Worm (Caenorhabditis elegans) whole organism, dauer: ENCODE data around the gene clec-254.
"Not testable (repeated sequence)": the region's sequence is repeated elsewhere in the genome, so short reads cannot be mapped to it uniquely, and the experiment has no call there.

Experiments
- unc-62 ChIP-seq: sonication (generic microtip); optimal IDR thresholded peaks from 2 replicates; lab custom pipeline; 2017; ENCODE audit warnings: missing biosample characterization, missing genetic modification reagents, missing genetic modification characterization

clec-254 gene

DNA sequence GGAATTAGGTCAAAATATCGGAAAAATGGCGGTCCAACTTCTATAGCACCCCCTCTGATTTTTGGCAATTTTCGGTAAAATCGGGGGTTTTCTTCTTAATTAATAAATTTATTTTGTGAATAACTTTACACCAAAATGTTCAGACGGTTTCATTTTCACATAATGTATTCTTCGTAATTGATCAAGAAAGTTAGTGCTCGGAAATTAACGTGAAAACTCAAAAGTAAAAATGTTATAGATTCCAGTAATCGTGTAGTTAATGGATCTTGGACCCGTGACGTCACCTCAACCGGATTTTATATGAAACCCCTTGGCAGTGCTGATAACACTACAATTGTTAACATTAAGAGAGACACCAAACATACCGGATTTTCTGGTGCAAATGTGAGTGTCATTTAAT lies 7.8 kb upstream of the clec-254 start, which contains the start of gene F11D11.22:
TSS of gene F11D11.22 (plus strand) at position 301 of the 400 bp plus-strand sequence.
- not testable (repeated sequence) for TF ChIP-seq unc-62 (GFP tag; lab: Kevin White, UChicago)

DNA sequence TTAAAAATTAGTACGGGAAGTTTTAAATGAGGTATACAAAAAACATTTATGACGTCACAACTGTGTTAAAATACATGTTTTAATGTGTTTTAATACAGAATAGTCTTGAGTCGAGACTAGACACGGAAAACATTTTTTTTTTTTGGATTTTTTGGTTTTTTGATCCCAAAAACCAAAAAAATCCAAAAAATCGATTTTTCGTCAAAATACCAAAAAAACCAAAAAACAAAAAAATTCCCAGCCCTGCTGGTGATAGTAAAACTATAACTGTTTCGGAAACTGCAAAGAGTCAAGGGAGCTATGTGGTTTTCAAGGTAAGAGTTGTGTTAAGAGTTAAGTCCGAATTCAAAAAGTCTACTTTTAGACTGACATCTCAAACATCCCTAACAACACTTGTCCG lies 6.8 kb upstream of the clec-254 start, which contains the start of gene F11D11.4:
TSS of gene F11D11.4 (plus strand) at position 301 of the 400 bp plus-strand sequence.
- TF ChIP-seq unc-62 (GFP tag; lab: Kevin White, UChicago) = no peak

DNA sequence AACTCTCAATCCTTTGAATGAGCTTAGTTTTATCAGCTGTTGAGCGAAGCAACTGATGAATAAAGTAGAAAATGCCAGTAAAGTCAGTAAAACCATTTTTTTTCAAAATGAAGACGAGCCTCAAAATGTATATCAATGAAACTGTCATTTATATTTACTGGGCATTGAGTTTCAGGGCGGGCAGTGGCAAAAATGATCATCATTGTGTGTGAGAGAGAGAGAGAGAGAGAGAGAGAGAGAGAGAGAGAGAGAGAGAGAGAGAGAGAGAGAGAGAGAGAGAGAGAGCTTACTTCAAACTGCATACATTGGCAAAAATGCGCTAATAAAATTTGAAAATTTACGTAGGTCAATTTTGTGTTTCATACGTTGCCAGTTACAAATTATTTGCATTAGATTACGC lies 5.9 kb upstream of the clec-254 start, which contains the start of gene F11D11.3:
TSS of gene F11D11.3 (minus strand) at position 101 of the 400 bp plus-strand sequence.
- TF ChIP-seq unc-62 (GFP tag; lab: Kevin White, UChicago) = no peak

DNA sequence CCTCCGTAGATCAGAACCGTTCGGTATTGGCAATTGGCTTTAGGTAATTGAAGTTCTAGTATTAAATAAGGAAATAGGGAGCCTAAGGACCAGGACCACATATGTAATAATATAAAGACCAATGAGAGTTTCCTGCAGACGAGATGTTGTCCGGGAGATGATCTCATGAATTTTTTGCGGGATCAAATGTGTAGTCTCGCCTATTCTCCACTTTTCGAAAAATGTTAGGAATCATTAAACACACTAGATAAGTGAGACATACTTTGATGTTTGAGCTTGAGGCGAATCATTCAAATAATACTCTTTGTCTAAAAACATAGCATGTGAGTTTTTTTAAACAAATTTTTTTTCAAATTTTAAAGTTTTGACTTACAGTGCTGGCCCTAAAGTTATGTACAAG lies 1.2 kb downstream of the clec-254 start, which contains the start of gene F11D11.6:
TSS of gene F11D11.6 (minus strand) at position 101 of the 400 bp plus-strand sequence.
- no peak for TF ChIP-seq unc-62 (GFP tag; lab: Kevin White, UChicago)

DNA sequence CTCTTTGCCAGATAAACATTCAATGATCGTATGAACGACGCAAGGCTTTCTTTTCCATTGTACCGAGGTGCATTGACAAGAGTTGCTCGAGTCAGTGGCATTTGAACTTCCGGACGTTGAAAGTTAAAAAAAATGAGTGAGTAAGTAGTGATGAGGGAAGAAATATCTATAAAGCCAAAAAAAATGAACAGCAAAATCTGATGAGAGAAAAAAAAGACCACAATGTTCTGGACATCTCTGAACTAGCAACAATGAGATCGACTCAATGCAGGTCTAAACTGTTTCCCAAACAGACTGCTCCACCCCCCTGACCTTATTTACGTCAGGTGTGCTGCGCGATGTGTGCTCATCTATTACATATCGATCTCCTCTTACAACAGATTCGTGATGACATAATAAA lies 3.8 kb downstream of the clec-254 start, which contains the start of the genes F11D11.21 and F11D11.12:
TSS of gene F11D11.21 (minus strand) at position 101 of the 400 bp plus-strand sequence.
TSS of gene F11D11.12 (minus strand) at position 238 of the 400 bp plus-strand sequence.
- TF ChIP-seq unc-62 (GFP tag; lab: Kevin White, UChicago) = no peak

DNA sequence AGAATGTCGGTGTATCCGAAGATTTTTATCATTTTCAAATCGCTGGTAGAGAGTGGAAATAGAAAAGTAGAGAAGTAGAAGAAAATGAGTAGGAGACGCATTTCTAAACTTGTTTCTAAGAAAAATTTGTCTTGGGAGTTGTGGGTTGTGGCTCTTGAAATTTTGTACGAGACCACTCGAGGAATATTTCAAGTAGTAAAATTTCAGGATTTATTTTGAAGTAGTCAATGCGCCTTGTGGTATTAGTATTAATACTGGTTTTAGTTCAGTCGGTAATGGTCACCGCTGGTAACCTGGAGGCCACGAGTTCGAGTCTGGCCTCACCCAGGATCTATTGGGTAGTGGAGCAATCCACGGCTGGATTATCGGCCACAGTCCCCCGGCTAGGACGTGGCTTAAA lies 5.5 kb downstream of the clec-254 start, which contains the start of gene clec-252:
TSS of gene clec-252 (minus strand) at position 101 of the 400 bp plus-strand sequence.
- TF ChIP-seq unc-62 (GFP tag; lab: Kevin White, UChicago) = no peak

DNA sequence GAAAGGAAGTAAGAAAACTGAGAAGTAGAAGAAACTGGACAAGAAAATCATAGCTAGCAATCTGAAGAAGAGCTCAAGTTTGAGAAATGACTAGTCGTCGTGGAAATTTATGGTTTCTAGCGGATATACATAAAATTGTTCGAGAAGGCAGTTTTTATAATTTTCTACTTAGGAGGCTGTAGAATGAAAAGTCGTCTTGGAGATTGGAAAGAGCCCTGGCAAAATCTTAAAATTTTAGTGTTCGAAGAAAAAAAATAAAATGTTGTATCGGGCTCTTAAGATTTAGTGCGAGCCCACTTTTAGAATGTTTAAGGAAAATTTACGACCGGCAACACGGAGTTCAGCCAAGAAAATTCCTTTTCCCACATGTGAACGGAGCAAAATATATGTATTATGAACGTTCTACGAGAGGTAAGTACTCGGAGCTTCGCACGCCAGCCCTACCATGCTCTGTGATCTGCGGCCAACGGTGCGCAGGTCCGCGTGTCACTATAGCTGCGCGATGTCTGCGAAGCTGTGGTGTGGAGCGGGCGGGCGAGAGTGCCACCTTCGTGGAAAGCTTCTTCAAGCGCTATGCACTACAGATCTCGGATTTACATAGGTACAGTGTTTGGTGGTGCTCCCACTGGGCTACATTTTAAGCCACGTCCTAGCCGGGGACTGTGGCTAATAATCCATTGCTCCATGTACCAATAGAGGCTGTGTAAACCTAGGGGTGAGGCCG lies 7.1 kb downstream of the clec-254 start, which contains the start of gene clec-251:
TSS of gene clec-251 (minus strand) at position 51 of the 724 bp plus-strand sequence.
- TF ChIP-seq unc-62 (GFP tag; lab: Kevin White, UChicago) = no peak

DNA sequence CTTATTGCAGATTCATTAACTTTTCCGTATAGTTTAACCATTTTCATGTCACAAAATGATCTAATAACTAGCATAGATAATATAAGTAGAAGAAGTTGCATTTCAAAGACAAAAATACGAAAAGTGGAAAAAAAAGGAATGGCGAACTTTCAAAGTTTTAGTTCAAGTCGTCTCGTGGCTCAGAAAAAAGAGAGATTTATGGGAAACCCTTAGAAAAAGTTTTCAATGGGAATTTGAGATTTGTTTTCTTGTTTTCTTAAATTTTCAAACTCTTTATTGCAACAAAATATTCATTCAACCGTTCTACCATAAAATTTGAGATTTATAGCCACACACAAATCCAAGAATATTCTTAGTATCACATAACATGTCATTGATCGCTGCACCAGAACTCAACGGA lies 12.1 kb downstream of the clec-254 start, which contains the start of gene clec-250:
TSS of gene clec-250 (minus strand) at position 101 of the 400 bp plus-strand sequence.
- TF ChIP-seq unc-62 (GFP tag; lab: Kevin White, UChicago) = no peak

DNA sequence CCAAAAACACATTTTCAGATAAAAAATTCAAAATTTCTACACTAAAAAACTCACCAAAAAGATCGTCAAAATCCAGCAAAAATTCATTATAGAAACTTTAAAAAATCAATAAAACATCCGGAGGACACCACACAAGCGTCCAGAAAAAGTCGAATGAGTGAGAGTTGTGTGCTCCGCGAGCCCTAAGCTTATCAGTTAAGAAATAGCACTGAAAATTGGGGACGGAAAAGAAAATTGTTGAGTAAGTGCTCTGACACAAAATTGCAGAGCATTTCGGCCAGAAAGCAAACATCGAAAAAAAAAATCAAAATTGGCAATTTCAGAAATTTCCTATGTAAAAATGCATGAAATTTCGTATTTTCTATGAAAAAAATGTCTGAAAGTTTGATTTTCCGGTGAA lies 16.6 kb downstream of the clec-254 start:
- no peak for TF ChIP-seq unc-62 (GFP tag; lab: Kevin White, UChicago)

DNA sequence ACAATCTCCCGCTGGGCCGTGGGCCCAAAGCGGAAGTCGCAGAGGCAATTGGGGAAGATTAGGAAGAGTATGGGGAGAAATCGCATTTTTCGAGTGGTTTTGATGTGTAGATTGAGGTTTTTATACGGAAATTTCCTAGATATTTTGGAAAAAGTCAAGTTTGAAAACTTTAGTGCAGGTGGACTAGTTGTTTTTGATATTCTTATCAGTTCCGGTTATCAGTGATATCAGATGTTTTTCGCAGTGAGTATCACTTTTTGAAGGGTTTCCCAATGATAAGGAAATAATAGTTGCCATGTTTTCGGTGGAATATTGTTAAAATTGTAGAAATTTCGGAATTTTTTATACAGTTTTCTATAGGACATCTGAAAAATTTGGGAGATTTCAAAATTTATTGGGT lies 19.8 kb downstream of the clec-254 start, which contains the start of gene scl-20:
TSS of gene scl-20 (minus strand) at position 101 of the 400 bp plus-strand sequence.
- no peak for TF ChIP-seq unc-62 (GFP tag; lab: Kevin White, UChicago)

DNA sequence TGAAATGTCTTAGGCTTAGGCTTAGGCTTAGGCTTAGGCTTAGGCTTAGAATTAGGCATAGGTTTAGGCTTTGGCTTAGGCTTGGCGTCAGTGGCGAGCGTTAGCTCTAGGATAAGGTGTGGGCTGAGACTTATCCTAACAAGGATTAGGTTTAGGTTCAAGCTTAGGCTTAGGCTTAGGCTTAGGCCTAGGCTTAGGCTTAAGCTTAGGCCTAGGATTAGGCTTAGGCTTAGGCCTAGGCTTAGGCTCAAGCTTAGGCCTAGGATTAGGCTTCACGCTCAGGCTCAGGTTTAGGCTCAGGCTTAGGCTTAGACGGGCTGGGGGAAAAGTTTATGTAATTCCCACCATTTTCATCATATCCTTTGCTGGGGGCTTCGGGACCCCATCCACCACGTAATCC lies 20.3 kb downstream of the clec-254 start:
- no peak for TF ChIP-seq unc-62 (GFP tag; lab: Kevin White, UChicago)

DNA sequence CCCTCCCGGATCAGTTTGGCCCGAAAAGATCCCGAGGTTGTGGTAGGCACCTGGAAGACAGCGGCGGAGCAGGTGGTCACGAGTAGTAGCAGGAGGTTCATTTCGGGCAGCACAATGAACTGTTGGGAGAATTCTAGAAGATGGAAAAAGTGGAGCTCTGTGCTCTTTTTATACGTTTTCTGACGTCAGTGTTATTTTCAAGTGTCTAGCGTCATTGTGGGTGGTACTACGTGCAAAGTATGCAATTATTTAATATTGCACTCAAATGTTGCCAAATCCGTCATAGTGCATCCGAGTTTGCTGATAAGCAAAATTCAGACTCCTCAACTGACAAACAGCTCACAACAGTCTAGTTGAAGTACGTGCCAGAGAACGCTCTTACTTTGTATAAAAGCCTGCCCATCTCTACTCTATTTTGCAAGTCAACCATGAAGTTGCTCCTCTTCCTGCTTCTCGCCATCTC lies 22.6 kb downstream of the clec-254 start, which contains the start of the genes asp-18 and scl-19:
TSS of gene asp-18 (minus strand) at position 101 of the 463 bp plus-strand sequence.
TSS of gene scl-19 (plus strand) at position 413 of the 463 bp plus-strand sequence.
- TF ChIP-seq unc-62 (GFP tag; lab: Kevin White, UChicago) = no peak

DNA sequence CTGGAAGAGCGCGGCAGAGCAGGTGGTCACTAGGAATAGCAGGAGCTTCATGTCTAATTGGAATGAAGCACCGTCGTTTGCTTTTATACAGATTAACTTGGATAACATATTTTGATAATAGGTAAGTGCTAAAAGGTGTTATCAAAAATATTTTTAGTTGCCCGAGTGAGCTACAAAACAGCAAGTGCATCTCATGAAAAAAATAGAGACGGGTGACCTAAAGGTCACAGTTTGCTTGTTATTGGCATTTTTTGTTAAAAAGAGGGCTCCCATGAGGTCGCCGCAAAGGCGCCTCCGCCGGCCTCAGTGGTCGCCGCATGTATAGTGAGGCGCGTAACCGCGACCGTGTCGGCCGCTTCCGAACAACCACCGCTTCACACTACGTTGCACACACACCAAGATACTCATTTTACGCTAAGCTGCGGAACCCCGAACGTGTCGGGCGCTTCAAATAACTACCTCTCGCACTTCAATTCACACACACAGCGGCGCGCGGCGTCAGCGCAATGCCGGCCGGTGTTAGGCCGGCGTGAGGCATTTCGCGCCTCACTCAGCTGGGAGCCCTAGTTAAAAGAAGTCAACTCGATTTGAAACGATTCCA lies 24.8 kb downstream of the clec-254 start, which contains the start of gene asp-19:
TSS of gene asp-19 (minus strand) at position 51 of the 601 bp plus-strand sequence.
- TF ChIP-seq unc-62 (GFP tag; lab: Kevin White, UChicago) = no peak

DNA sequence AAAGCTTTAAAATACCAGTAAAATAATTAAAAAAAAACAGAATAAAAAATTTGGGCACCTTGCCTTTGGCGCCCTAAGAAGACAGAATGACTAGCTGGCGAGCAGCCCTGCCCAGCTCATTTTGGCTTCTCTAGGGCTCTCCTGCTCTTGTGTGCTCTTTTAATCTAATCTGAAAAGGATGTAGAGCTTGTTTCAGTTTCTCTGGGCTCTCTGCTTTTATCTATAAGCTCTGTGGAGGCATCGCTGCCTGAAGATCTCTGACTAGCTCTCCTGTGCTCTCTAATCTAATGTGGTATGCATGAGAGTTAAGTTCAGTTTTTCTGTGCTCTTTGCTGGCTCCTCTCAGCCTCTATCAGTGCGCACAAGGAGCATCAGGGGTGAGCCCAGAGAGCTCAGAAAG lies 28.4 kb downstream of the clec-254 start:
- TF ChIP-seq unc-62 (GFP tag; lab: Kevin White, UChicago) = no peak

DNA sequence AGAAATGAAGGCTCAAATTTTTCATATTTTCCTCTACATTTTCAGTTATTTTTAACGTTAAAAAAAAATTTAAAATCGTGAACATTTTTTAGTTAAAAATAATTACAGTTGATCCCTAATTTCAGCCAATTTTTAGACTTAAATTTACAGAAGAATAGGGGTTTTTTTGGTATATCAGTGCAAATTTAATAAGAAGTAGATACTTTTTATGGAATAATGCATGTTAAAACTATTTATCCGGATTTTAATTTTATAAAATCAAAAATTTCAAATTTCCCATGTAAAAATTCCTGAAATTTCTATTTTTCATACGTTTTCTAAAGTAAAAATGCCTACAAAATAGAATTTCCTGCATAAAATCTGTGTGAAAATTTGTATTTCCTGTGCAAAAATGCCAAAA lies 30.2 kb downstream of the clec-254 start:
- TF ChIP-seq unc-62 (GFP tag; lab: Kevin White, UChicago) = no peak
